Worm (Caenorhabditis elegans): Measurements from ENCODE around the gene snx-14.
A peak's percentile ranks its signal among the peaks of the same experiment; 100 is the strongest.

snx-14 gene

DNA sequence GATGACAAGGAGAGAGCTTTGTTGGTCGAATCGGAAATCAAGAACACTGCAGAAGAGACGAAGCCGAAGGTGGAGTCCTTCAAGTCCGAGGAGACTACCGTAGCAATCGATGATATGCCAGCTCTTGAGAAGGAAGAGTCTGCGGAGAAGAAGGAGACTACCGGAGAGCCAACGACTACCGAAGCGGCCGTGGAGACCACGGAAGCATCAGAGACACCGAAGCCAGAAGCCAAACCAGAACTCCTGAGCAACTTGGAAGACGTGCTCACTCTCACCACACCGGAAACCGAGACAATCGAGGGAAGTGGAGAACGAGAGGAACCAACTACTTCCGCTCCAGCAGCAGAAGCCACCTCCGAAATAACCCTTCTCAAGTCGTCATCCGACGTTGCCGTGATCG lies 46.9 kb downstream of the snx-14 start:
- TF ChIP-seq efl-1 (optimal IDR thresholded peaks at IDR 0.05): no peak
- TF ChIP-seq efl-1 (GFP tag; optimal IDR thresholded peaks at IDR 0.05 in 1 of 2): peak in 1 of 2 experiments; percentile 21
- TF ChIP-seq tlp-1 (tag; optimal IDR thresholded peaks at IDR 0.05): no peak

ce11 chrII:13481781-13482455 lies 49.1 kb downstream of the snx-14 start, which contains the start of gene E01G4.6:
TSS of gene E01G4.6 (plus strand) at chrII:13482405.
- TF ChIP-seq efl-1 (optimal IDR thresholded peaks at IDR 0.05) (no peak), efl-1 (GFP tag; optimal IDR thresholded peaks at IDR 0.05 in 1 of 2) (peak in 1 of 2 experiments; percentile 70), lin-39 (tag; optimal IDR thresholded peaks at IDR 0.05) (no peak)

ce11 chrII:13479424-13479823 lies 51.6 kb downstream of the snx-14 start:
- no peak for TF ChIP-seq ztf-4 (tag; optimal IDR thresholded peaks at IDR 0.05)
- TF ChIP-seq efl-1 (optimal IDR thresholded peaks at IDR 0.05): no peak
- peak in 1 of 2 experiments; percentile 65 for TF ChIP-seq efl-1 (GFP tag; optimal IDR thresholded peaks at IDR 0.05 in 1 of 2)
- no peak for TF ChIP-seq pag-3 (tag; optimal IDR thresholded peaks at IDR 0.05; ENCODE audit: borderline replicate concordance, insufficient read depth)

DNA sequence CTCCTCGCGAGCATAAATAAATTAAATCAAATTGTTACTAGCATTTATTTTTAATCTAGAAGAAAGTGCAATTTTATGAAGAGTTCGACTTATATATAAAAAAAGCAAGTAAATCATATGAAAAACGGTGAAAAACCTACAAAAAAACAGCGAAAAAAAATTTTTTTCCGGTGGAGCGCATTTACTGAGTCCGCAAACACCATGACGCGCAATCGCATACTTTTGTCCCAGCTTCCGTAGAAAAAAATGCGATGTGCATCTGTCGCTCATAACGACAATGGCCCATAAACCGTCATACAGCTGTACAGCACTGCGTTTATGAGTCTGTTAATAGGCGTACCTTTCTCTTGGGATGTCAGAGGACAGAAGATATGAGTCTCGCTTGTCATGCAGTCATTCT lies 53.8 kb downstream of the snx-14 start:
- TF ChIP-seq irx-1 (tag; optimal IDR thresholded peaks at IDR 0.05) (peak; percentile 10), F16B12.6 (tag; optimal IDR thresholded peaks at IDR 0.05) (peak; percentile 94), nhr-237 (tag; optimal IDR thresholded peaks at IDR 0.05) (no peak), nhr-11 (tag; optimal IDR thresholded peaks at IDR 0.05) (no peak), tlp-1 (tag; optimal IDR thresholded peaks at IDR 0.05) (no peak), egl-13 (tag; optimal IDR thresholded peaks at IDR 0.05) (peak; percentile 18), lin-14 (GFP tag; optimal IDR thresholded peaks at IDR 0.05) (peak; percentile 50), ztf-11 (tag; optimal IDR thresholded peaks at IDR 0.05) (peak in 1 of 2 experiments; percentile 75), unc-130 (tag; optimal IDR thresholded peaks at IDR 0.05) (peak; percentile 58), unc-30 (tag; optimal IDR thresholded peaks at IDR 0.05) (no peak), nhr-12 (tag; optimal IDR thresholded peaks at IDR 0.05) (no peak), snpc-4 (tag; optimal IDR thresholded peaks at IDR 0.05) (peak; percentile 53), blmp-1 (tag; optimal IDR thresholded peaks at IDR 0.05) (peak; percentile 36), pax-3 (tag; optimal IDR thresholded peaks at IDR 0.05) (no peak), sox-4 (tag; optimal IDR thresholded peaks at IDR 0.05) (no peak), lir-3 (tag; optimal IDR thresholded peaks at IDR 0.05; ENCODE audit: poor library complexity) (no peak), nhr-85 (tag) (peak; percentile 85), pqm-1 (tag; optimal IDR thresholded peaks at IDR 0.05) (no peak), mep-1 (tag; optimal IDR thresholded peaks at IDR 0.05) (peak; percentile 88), grh-1 (GFP tag; IDR thresholded peaks at IDR 0.05) (0 out of 2 replicates have a peak, but pooled peaks have one; percentile 26), rnt-1 (tag; optimal IDR thresholded peaks at IDR 0.05) (peak; percentile 73), ama-1 (optimal IDR thresholded peaks at IDR 0.05) (peak; percentile 4), unc-62 (GFP tag; optimal IDR thresholded peaks at IDR 0.05) (no peak), vab-15 (tag; optimal IDR thresholded peaks at IDR 0.05) (no peak), lin-35 (GFP tag; optimal IDR thresholded peaks at IDR 0.05) (peak; percentile 70 to 73), nhr-84 (tag; optimal IDR thresholded peaks at IDR 0.05) (no peak), nhr-20 (tag; optimal IDR thresholded peaks at IDR 0.05) (peak; percentile 53), dsc-1 (tag; optimal IDR thresholded peaks at IDR 0.05) (peak; percentile 64), skn-1 (tag; optimal IDR thresholded peaks at IDR 0.05) (peak; percentile 41), sptf-1 (tag; optimal IDR thresholded peaks at IDR 0.05) (no peak), sup-37 (GFP tag; optimal IDR thresholded peaks at IDR 0.05) (no peak), nhr-28 (tag; optimal IDR thresholded peaks at IDR 0.05) (no peak), mef-2 (tag; optimal IDR thresholded peaks at IDR 0.05) (no peak), nhr-19 (GFP tag; conservative IDR thresholded peaks at IDR 0.05) (peak; percentile 78), efl-1 (optimal IDR thresholded peaks at IDR 0.05) (peak; percentile 73), efl-1 (GFP tag; optimal IDR thresholded peaks at IDR 0.05 in 1 of 2) (peak; percentile 74 to 97), nhr-76 (tag; optimal IDR thresholded peaks at IDR 0.05) (no peak), mab-9 (GFP tag; IDR thresholded peaks at IDR 0.05) (no peak), C04F5.9 (tag; optimal IDR thresholded peaks at IDR 0.05) (no peak), hlh-4 (tag; optimal IDR thresholded peaks at IDR 0.05) (no peak), hpl-2 (GFP tag; optimal IDR thresholded peaks at IDR 0.05) (no peak), ceh-82 (tag; optimal IDR thresholded peaks at IDR 0.05) (peak; percentile 51 to 57 (median 56)), unc-86 (tag; optimal IDR thresholded peaks at IDR 0.05) (peak; percentile 33)

All from whole organism, L1 larva.